Fruit fly (Drosophila melanogaster) ovary, adult (tissue): ENCODE data around the gene CG11596.

ENCODE experiments used
- CG17801 ChIP-seq: fragments of 200-800 bp; optimal IDR thresholded peaks from 2 replicates; lab custom pipeline; 2019; ENCODE audit warnings: missing biosample characterization, mild to moderate bottlenecking, missing genetic modification characterization, moderate library complexity; ENCODE audit not compliant: partially characterized antibody

The CG11596 gene

dm6 chrX:1979673-1980072 lies 52.2 kb downstream of the CG11596 start:
- TF ChIP-seq CG17801 = no peak
